Fruit fly (Drosophila melanogaster): ENCODE measurements around the gene CG4572.

CG4572 gene

DNA sequence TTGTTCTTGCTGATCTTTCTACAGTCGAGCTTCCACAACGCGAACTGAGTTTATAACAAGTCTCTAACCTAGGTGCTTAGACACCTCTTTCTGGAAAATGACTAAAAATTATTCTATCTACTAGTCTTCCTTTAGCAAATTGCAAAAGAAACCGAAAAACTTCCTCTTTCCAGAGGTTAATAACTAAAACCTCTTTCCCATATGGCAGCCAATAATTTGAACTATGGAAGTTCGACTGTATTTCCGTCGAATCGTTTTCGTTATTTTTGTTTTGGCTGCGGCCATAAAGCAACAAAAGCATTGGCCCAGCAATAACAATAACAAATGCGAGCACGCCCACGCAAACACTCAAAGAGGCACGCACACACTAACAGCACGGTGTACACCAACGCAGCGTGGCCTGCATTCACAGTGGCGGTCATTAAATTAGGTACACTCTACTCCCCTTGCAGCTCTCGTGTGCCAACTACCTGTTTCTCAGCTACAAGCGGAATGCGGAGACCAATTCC is 16.3 kb upstream of the CG4572 start:
- peak; percentile 17 for TF ChIP-seq psq (GFP tag; optimal IDR thresholded peaks at IDR 0.05)
- peak; percentile 68 for TF ChIP-seq Sp1 (GFP tag; optimal IDR thresholded peaks at IDR 0.05)
- peak; percentile 40 for TF ChIP-seq CG9705 (GFP tag; optimal IDR thresholded peaks at IDR 0.05)
- peak; percentile 52 for TF ChIP-seq Rel (GFP tag; optimal IDR thresholded peaks at IDR 0.05)
- peak; percentile 39 for TF ChIP-seq Rel (tag; optimal IDR thresholded peaks at IDR 0.05)
- TF ChIP-seq dmrt93B (GFP tag; optimal IDR thresholded peaks at IDR 0.05) = peak; percentile 48
- TF ChIP-seq woc (GFP tag; optimal IDR thresholded peaks at IDR 0.05) = no peak
- peak; percentile 80 for TF ChIP-seq h (GFP tag; optimal IDR thresholded peaks at IDR 0.05)
- TF ChIP-seq pan (optimal IDR thresholded peaks at IDR 0.05) = no peak
- TF ChIP-seq sv (GFP tag; optimal IDR thresholded peaks at IDR 0.05) = no peak
- TF ChIP-seq ey (GFP tag; optimal IDR thresholded peaks at IDR 0.05) = peak; percentile 74
- TF ChIP-seq Vsx2 (GFP tag; optimal IDR thresholded peaks at IDR 0.05; ENCODE audit: partially characterized antibody) = no peak
- TF ChIP-seq foxo (GFP tag; optimal IDR thresholded peaks at IDR 0.05) = peak; percentile 60 to 79
- peak; percentile 67 for TF ChIP-seq HLH106 (tag; optimal IDR thresholded peaks at IDR 0.05)
- TF ChIP-seq brk (GFP tag; optimal IDR thresholded peaks at IDR 0.05) = no peak
- peak; percentile 67 for TF ChIP-seq fru (GFP tag; optimal IDR thresholded peaks at IDR 0.05)
- TF ChIP-seq CG32264 (GFP tag; optimal IDR thresholded peaks at IDR 0.05) = no peak
- peak; percentile 66 for TF ChIP-seq br (GFP tag; optimal IDR thresholded peaks at IDR 0.05)
- TF ChIP-seq N (GFP tag; optimal IDR thresholded peaks at IDR 0.05) = no peak
- peak; percentile 73 for TF ChIP-seq rgr (GFP tag; optimal IDR thresholded peaks at IDR 0.05)
- TF ChIP-seq dl (GFP tag; optimal IDR thresholded peaks at IDR 0.05; ENCODE audit: insufficient read depth in 1 of 2, partially characterized antibody in 2 of 2) = no peak
- TF ChIP-seq OdsH (GFP tag; optimal IDR thresholded peaks at IDR 0.05) = peak; percentile 69
- TF ChIP-seq Hr83 (GFP tag; optimal IDR thresholded peaks at IDR 0.05; ENCODE audit: poor library complexity, severe bottlenecking) = no peak
- no peak for TF ChIP-seq usp (GFP tag; optimal IDR thresholded peaks at IDR 0.05)

DNA sequence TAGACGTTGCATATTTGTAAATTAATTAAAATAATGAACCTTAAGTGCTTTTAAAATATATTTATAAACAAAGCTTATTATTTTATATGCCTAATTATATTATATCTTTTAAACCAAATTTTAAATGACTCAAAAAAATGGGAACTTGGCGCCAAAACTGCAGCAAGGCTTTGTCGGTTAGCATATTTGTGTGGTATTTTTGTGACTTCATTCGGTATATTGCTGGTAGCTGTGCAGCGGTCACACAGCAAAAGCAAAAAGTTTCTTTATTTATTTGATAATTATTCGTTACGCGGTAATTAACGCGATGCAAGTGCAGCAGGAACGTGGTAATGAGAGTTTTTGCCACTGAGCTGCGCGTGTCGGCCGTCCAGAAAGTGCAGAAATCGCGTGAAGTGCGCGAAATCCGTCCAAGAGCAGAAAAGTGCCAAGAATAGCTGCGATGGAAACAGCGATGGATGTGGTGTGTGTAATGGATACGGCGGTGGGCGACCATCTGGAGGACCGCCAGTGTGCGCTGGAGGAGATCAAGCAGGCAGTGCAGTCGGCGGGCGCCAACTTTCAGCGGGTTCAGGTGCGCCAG is 15.4 kb upstream of the CG4572 start, which contains the start of gene Ask1:
Ask1 (plus strand) TSS at position 250 of the 583 bp plus-strand sequence.
- TF ChIP-seq Rel (GFP tag; optimal IDR thresholded peaks at IDR 0.05) (no peak), Rel (tag; optimal IDR thresholded peaks at IDR 0.05) (peak; percentile 34), sage (GFP tag; optimal IDR thresholded peaks at IDR 0.05) (peak; percentile 12), OdsH (GFP tag; optimal IDR thresholded peaks at IDR 0.05) (no peak)

DNA sequence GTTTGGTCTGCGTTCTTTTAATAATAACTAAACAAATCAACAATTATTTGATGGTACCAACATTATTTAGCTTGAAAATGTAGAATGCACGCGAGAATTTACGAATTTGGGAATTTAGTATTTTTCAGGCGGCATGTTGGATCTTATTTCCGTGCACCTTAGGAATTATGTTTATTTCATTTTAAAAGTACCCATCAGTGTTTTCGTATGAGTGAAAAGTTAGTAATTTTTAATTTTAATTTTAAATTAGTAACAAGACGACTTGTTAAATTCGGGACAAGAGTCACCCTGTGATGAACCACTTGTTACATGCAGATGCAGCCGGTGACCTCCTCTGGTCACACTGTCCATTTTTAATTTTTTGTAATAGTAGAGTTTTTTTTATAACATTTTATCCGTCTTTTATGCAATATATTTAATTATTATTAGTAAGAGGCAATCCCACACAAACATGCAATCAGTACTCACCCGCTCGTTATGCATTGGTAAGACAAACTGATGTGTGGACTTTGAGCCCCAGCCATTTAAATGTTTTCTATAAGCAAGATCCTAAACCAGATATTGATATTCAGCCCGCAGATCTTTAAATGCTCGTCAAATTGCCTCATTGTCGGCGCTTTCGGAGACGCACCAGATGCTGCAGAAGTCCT is 13.4 kb upstream of the CG4572 start, which contains the start of the genes CG17186 and Arc42:
CG17186 (minus strand) TSS at position 88 of the 650 bp plus-strand sequence.
Arc42 (plus strand) TSS at position 311 of the 650 bp plus-strand sequence.
- TF ChIP-seq CG9705 (GFP tag; optimal IDR thresholded peaks at IDR 0.05) = no peak
- TF ChIP-seq Rel (GFP tag; optimal IDR thresholded peaks at IDR 0.05) = no peak
- TF ChIP-seq Rel (tag; optimal IDR thresholded peaks at IDR 0.05) = peak; percentile 72
- TF ChIP-seq h (GFP tag; optimal IDR thresholded peaks at IDR 0.05) = peak; percentile 51
- TF ChIP-seq GATAd (GFP tag; optimal IDR thresholded peaks at IDR 0.05) = no peak
- no peak for TF ChIP-seq Vsx2 (GFP tag; optimal IDR thresholded peaks at IDR 0.05; ENCODE audit: partially characterized antibody)
- no peak for TF ChIP-seq Dfd (GFP tag; optimal IDR thresholded peaks at IDR 0.05)
- peak; percentile 1 for TF ChIP-seq Sp1 (GFP tag; optimal IDR thresholded peaks at IDR 0.05)
- TF ChIP-seq foxo (GFP tag; optimal IDR thresholded peaks at IDR 0.05) = peak in 1 of 2 experiments; percentile 46
- TF ChIP-seq dsf (GFP tag; optimal IDR thresholded peaks at IDR 0.05; ENCODE audit: borderline replicate concordance) = no peak
- peak; percentile 32 for TF ChIP-seq fru (GFP tag; optimal IDR thresholded peaks at IDR 0.05)
- TF ChIP-seq Mio (GFP tag; optimal IDR thresholded peaks at IDR 0.05) = no peak
- no peak for TF ChIP-seq Hr78 (GFP tag; optimal IDR thresholded peaks at IDR 0.05)
- TF ChIP-seq br (GFP tag; optimal IDR thresholded peaks at IDR 0.05) = no peak
- TF ChIP-seq usp (GFP tag; optimal IDR thresholded peaks at IDR 0.05) = no peak
- no peak for TF ChIP-seq psq (GFP tag; optimal IDR thresholded peaks at IDR 0.05)
- TF ChIP-seq jim (GFP tag; optimal IDR thresholded peaks at IDR 0.05) = no peak
- no peak for TF ChIP-seq CG32264 (GFP tag; optimal IDR thresholded peaks at IDR 0.05)
- peak; percentile 24 for TF ChIP-seq HLH106 (tag; optimal IDR thresholded peaks at IDR 0.05)
- TF ChIP-seq sage (GFP tag; optimal IDR thresholded peaks at IDR 0.05) = peak; percentile 50
- TF ChIP-seq Abd-B (GFP tag; optimal IDR thresholded peaks at IDR 0.05) = no peak
- TF ChIP-seq Hr83 (GFP tag; optimal IDR thresholded peaks at IDR 0.05; ENCODE audit: poor library complexity, severe bottlenecking) = no peak
- TF ChIP-seq sv (GFP tag; optimal IDR thresholded peaks at IDR 0.05) = no peak
- peak; percentile 62 for TF ChIP-seq Jra (GFP tag; optimal IDR thresholded peaks at IDR 0.05)
- TF ChIP-seq Hnf4 (GFP tag; optimal IDR thresholded peaks at IDR 0.05) = peak; percentile 78

Data from whole organism, wandering third instar larva.